Worm (Caenorhabditis elegans): Measurements from ENCODE around the gene srx-39.
A peak's percentile ranks its signal among the peaks of the same experiment; 100 is the strongest.

Gene srx-39

ce11 chrV:5200188-5200587 is 42.6 kb upstream of the srx-39 start:
- TF ChIP-seq fax-1 (tag; optimal IDR thresholded peaks at IDR 0.05) (no peak), ama-1 (optimal IDR thresholded peaks at IDR 0.05) (no peak), unc-42 (tag; optimal IDR thresholded peaks at IDR 0.05) (peak; percentile 98), dve-1 (tag; optimal IDR thresholded peaks at IDR 0.05) (no peak), fkh-10 (GFP tag; optimal IDR thresholded peaks at IDR 0.05) (peak; percentile 48), hlh-15 (tag; optimal IDR thresholded peaks at IDR 0.05) (no peak), C08G9.2 (tag; optimal IDR thresholded peaks at IDR 0.05) (no peak)

- TF ChIP-seq lin-11 (tag; optimal IDR thresholded peaks at IDR 0.05) = no peak
- TF ChIP-seq eyg-1 (tag; optimal IDR thresholded peaks at IDR 0.05) = no peak
- TF ChIP-seq pax-1 (tag; optimal IDR thresholded peaks at IDR 0.05) = no peak
- no peak for TF ChIP-seq sox-4 (tag; optimal IDR thresholded peaks at IDR 0.05)
- no peak for TF ChIP-seq elt-4 (tag; optimal IDR thresholded peaks at IDR 0.05)
- no peak for TF ChIP-seq hlh-6 (tag; optimal IDR thresholded peaks at IDR 0.05)
- TF ChIP-seq pros-1 (tag; optimal IDR thresholded peaks at IDR 0.05) = no peak
- TF ChIP-seq K09A11.1 (tag; optimal IDR thresholded peaks at IDR 0.05; ENCODE audit: insufficient read depth) = no peak
- no peak for TF ChIP-seq ets-4 (tag; optimal IDR thresholded peaks at IDR 0.05)
- no peak for TF ChIP-seq hlh-13 (GFP tag; optimal IDR thresholded peaks at IDR 0.05)
- no peak for TF ChIP-seq npax-4 (tag; optimal IDR thresholded peaks at IDR 0.05)
- TF ChIP-seq ceh-19 (GFP tag; optimal IDR thresholded peaks at IDR 0.05) = no peak
- TF ChIP-seq unc-86 (tag; optimal IDR thresholded peaks at IDR 0.05) = no peak
- no peak for TF ChIP-seq nhr-11 (tag; optimal IDR thresholded peaks at IDR 0.05)
Measured at ce11 chrV:5198240-5198639, 40.7 kb upstream of the srx-39 start, which contains the start of gene Y47A7.2. Gene Y47A7.2, minus strand, starts transcription at chrV:5198340.

ce11 chrV:5194508-5194907 is 36.9 kb upstream of the srx-39 start, which contains the start of gene abu-8:
Gene abu-8, minus strand, starts transcription at chrV:5194608.
- TF ChIP-seq dve-1 (tag; optimal IDR thresholded peaks at IDR 0.05) = no peak
- TF ChIP-seq ceh-14 (tag; optimal IDR thresholded peaks at IDR 0.05) = no peak
- TF ChIP-seq elt-2 (tag; optimal IDR thresholded peaks at IDR 0.05) = no peak
- no peak for TF ChIP-seq fkh-6 (tag; optimal IDR thresholded peaks at IDR 0.05)
- TF ChIP-seq unc-86 (tag; optimal IDR thresholded peaks at IDR 0.05) = no peak
- TF ChIP-seq ttx-3 (tag; optimal IDR thresholded peaks at IDR 0.05) = no peak
- no peak for TF ChIP-seq K09A11.1 (tag; optimal IDR thresholded peaks at IDR 0.05; ENCODE audit: insufficient read depth)
- TF ChIP-seq ama-1 (optimal IDR thresholded peaks at IDR 0.05) = no peak
- TF ChIP-seq hlh-6 (tag; optimal IDR thresholded peaks at IDR 0.05) = no peak
- TF ChIP-seq pha-2 (tag; optimal IDR thresholded peaks at IDR 0.05) = no peak
- no peak for TF ChIP-seq hlh-30 (tag; optimal IDR thresholded peaks at IDR 0.05; ENCODE audit: insufficient read depth)
- no peak for TF ChIP-seq che-1 (tag; optimal IDR thresholded peaks at IDR 0.05)
- TF ChIP-seq lim-6 (tag; optimal IDR thresholded peaks at IDR 0.05) = no peak
- TF ChIP-seq ceh-19 (GFP tag; optimal IDR thresholded peaks at IDR 0.05) = no peak
- TF ChIP-seq nhr-232 (tag; optimal IDR thresholded peaks at IDR 0.05) = no peak

- TF ChIP-seq pqm-1 (tag; optimal IDR thresholded peaks at IDR 0.05) (no peak), hlh-15 (tag; optimal IDR thresholded peaks at IDR 0.05) (no peak), unc-3 (GFP tag; conservative IDR thresholded peaks at IDR 0.05) (no peak), unc-3 (tag; optimal IDR thresholded peaks at IDR 0.05) (no peak), unc-86 (tag; optimal IDR thresholded peaks at IDR 0.05) (no peak), pax-1 (tag; optimal IDR thresholded peaks at IDR 0.05) (no peak), nhr-232 (tag; optimal IDR thresholded peaks at IDR 0.05) (no peak), ceh-19 (GFP tag; optimal IDR thresholded peaks at IDR 0.05) (no peak)
Measured at ce11 chrV:5192501-5192900, 34.9 kb upstream of the srx-39 start, which contains the start of gene C03A7.13. Gene C03A7.13, minus strand, starts transcription at chrV:5192543.

- TF ChIP-seq lim-6 (tag; optimal IDR thresholded peaks at IDR 0.05) = no peak
- no peak for TF ChIP-seq dve-1 (tag; optimal IDR thresholded peaks at IDR 0.05)
- TF ChIP-seq dmd-4 (tag; optimal IDR thresholded peaks at IDR 0.05; ENCODE audit: borderline replicate concordance) = no peak
- TF ChIP-seq nfya-1 (tag; optimal IDR thresholded peaks at IDR 0.05) = no peak
- TF ChIP-seq K02D7.2 (tag; optimal IDR thresholded peaks at IDR 0.05) = no peak
- TF ChIP-seq pat-9 (tag; optimal IDR thresholded peaks at IDR 0.05) = no peak
- TF ChIP-seq npax-4 (tag; optimal IDR thresholded peaks at IDR 0.05) = no peak
- no peak for TF ChIP-seq ceh-2 (tag; optimal IDR thresholded peaks at IDR 0.05)
- no peak for TF ChIP-seq C38D4.7 (GFP tag; optimal IDR thresholded peaks at IDR 0.05)
- no peak for TF ChIP-seq ceh-24 (tag; optimal IDR thresholded peaks at IDR 0.05)
- TF ChIP-seq ttx-3 (tag; optimal IDR thresholded peaks at IDR 0.05) = no peak
- no peak for TF ChIP-seq ceh-9 (tag; optimal IDR thresholded peaks at IDR 0.05)
- TF ChIP-seq Y22D7AL.16 (tag; optimal IDR thresholded peaks at IDR 0.05) = no peak
- TF ChIP-seq unc-86 (tag; optimal IDR thresholded peaks at IDR 0.05) = no peak
- TF ChIP-seq hlh-13 (GFP tag; optimal IDR thresholded peaks at IDR 0.05) = no peak
- no peak for TF ChIP-seq nhr-232 (tag; optimal IDR thresholded peaks at IDR 0.05)
- no peak for TF ChIP-seq ets-4 (tag; optimal IDR thresholded peaks at IDR 0.05)
- no peak for TF ChIP-seq fkh-6 (tag; optimal IDR thresholded peaks at IDR 0.05)
- no peak for TF ChIP-seq ceh-6 (GFP tag; optimal IDR thresholded peaks at IDR 0.05)
Measured at ce11 chrV:5181612-5182011, 24.1 kb upstream of the srx-39 start, which contains the start of gene C03A7.2. Gene C03A7.2, plus strand, starts transcription at chrV:5181912.
